Worm (Caenorhabditis elegans) whole organism, early embryonic: ENCODE results near the gene lsm-4.

ENCODE experiments used
- B0310.2 ChIP-seq: sonication (generic microtip); optimal IDR thresholded peaks from 2 replicates; lab custom pipeline; 2016; ENCODE audit warnings: mild to moderate bottlenecking, missing genetic modification characterization, missing compliant biosample characterization
- aly-1 ChIP-seq: sonication (generic microtip); optimal IDR thresholded peaks from 2 replicates; lab custom pipeline; 2016; ENCODE audit warnings: missing genetic modification characterization, missing compliant biosample characterization
- ama-1 ChIP-seq: fragments of 150-350 bp; optimal IDR thresholded peaks from 2 replicates; lab custom pipeline; 2014
- ceh-36 ChIP-seq: sonication (generic microtip); optimal IDR thresholded peaks from 2 replicates; lab custom pipeline; 2016; ENCODE audit warnings: missing genetic modification characterization, inconsistent platforms, missing compliant biosample characterization
- ets-7 ChIP-seq: sonication (generic microtip); optimal IDR thresholded peaks from 2 replicates; lab custom pipeline; 2016; ENCODE audit warnings: missing genotype, missing genetic modification characterization, missing compliant biosample characterization
- flt-1 ChIP-seq: fragments of 200-800 bp; sonication (Bioruptor generic); IDR thresholded peaks from 2 replicates; pipeline ENCODE4 v1.3.6; 2022; ENCODE audit warnings: missing genetic modification characterization, missing compliant biosample characterization
- hmbx-1 ChIP-seq: sonication (generic microtip); optimal IDR thresholded peaks from 2 replicates; lab custom pipeline; 2016; ENCODE audit warnings: mild to moderate bottlenecking, missing genetic modification characterization, missing compliant biosample characterization
- hmg-4 ChIP-seq: fragments of 200-800 bp; sonication (Bioruptor generic); optimal IDR thresholded peaks from 2 replicates; lab custom pipeline; 2018; ENCODE audit warnings: mild to moderate bottlenecking, missing genetic modification characterization, missing compliant biosample characterization
- scrt-1 ChIP-seq: fragments of 200-800 bp; sonication (Bioruptor generic); IDR thresholded peaks from 2 replicates; pipeline ENCODE4 v1.3.6; 2022; ENCODE audit warnings: missing genetic modification characterization, missing compliant biosample characterization
- sea-1 ChIP-seq: fragments of 200-800 bp; sonication (Bioruptor generic); conservative IDR thresholded peaks from 2 replicates; pipeline ENCODE4 v1.3.6; 2022; ENCODE audit warnings: missing genetic modification characterization, missing compliant biosample characterization
- tbx-11 ChIP-seq: fragments of 200-800 bp; sonication (Bioruptor generic); IDR thresholded peaks from 2 replicates; pipeline ENCODE4 v1.3.6; 2022; ENCODE audit warnings: missing genetic modification characterization, missing compliant biosample characterization
- tbx-37 ChIP-seq: fragments of 200-800 bp; sonication (Bioruptor generic); conservative IDR thresholded peaks from 2 replicates; pipeline ENCODE4 v1.3.6; 2022; ENCODE audit warnings: missing genetic modification reagents, missing genetic modification characterization, missing compliant biosample characterization

ce11 chrII:7205388-7205787 is 47.6 kb downstream of the lsm-4 start, which contains the start of gene srd-59:
- TF ChIP-seq ceh-36 (tag; lab: Kevin White, UChicago) (no peak), B0310.2 (tag; lab: Kevin White, UChicago) (no peak), ama-1 (lab: Kevin White, UChicago) (no peak), hmg-4 (no peak), flt-1 (GFP tag; lab: Robert Waterston, UW) (no peak), sea-1 (GFP tag; lab: Robert Waterston, UW) (no peak), hmbx-1 (tag; lab: Kevin White, UChicago) (no peak), tbx-11 (GFP tag; lab: Robert Waterston, UW) (no peak), ets-7 (tag; lab: Kevin White, UChicago) (no peak), tbx-37 (GFP tag; lab: Robert Waterston, UW) (no peak), scrt-1 (no peak), aly-1 (no peak)
